Fruit fly (Drosophila melanogaster): ENCODE data around the gene kud.

DNA sequence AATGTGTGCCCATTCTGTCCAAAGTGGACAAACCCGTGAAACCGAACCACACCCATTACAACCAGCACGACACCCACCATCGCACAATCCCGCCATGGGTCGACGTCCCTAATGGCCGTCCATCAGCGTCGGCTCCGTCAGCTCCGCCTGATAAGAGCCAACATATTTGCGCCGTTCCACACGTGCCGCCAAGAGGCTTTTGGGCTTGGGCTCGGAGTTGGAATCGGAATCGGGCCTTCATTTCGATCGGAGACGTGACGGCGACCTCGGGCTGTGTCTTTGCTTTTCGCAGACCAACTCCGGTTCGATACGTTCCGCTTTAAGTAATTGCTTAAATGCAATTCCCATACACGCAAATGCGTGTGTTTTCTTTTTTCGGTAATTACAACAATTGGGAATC, 10.5 kb upstream of the kud start:
- TF ChIP-seq cic (GFP tag; optimal IDR thresholded peaks at IDR 0.05) (no peak), Crg-1 (GFP tag; optimal IDR thresholded peaks at IDR 0.05) (no peak), CG14711 (tag; optimal IDR thresholded peaks at IDR 0.05) (no peak), Clk (GFP tag; optimal IDR thresholded peaks at IDR 0.05) (no peak), pad (GFP tag; optimal IDR thresholded peaks at IDR 0.05) (no peak), Hr96 (GFP tag; optimal IDR thresholded peaks at IDR 0.05) (no peak), ovo (GFP tag; optimal IDR thresholded peaks at IDR 0.05) (no peak), cnc (optimal IDR thresholded peaks at IDR 0.05) (no peak), CG5204 (GFP tag; optimal IDR thresholded peaks at IDR 0.05) (no peak), CG12768 (GFP tag; optimal IDR thresholded peaks at IDR 0.05) (no peak), Mnt (GFP tag; optimal IDR thresholded peaks at IDR 0.05) (no peak), kay (GFP tag; ENCODE audit: borderline replicate concordance) (no peak), CG7045 (GFP tag; optimal IDR thresholded peaks at IDR 0.05) (no peak)
